Fruit fly (Drosophila melanogaster): ENCODE measurements around the gene CG7208.

Gene CG7208

dm6 chr3R:18168398-18168797 is 17.1 kb downstream of the CG7208 start (continued):
- peak; percentile 22; the same call in 1 of the 2 replicates for TF ChIP-seq Scr (GFP tag; IDR thresholded peaks at IDR 0.05; ENCODE audit: partially characterized antibody)
- peak; percentile 29 for TF ChIP-seq unpg (GFP tag; optimal IDR thresholded peaks at IDR 0.05)
- TF ChIP-seq CG7786 (GFP tag; optimal IDR thresholded peaks at IDR 0.05) = peak; percentile 43
- TF ChIP-seq CG42726 (GFP tag; IDR thresholded peaks at IDR 0.05; ENCODE audit: partially characterized antibody) = no peak
- TF ChIP-seq Bdp1 (GFP tag; optimal IDR thresholded peaks at IDR 0.05) = no peak
- TF ChIP-seq chn (GFP tag; optimal IDR thresholded peaks at IDR 0.05) = peak; percentile 19
- TF ChIP-seq knrl (GFP tag; IDR thresholded peaks at IDR 0.05; ENCODE audit: partially characterized antibody) = no peak
- 0 out of 2 replicates have a peak, but pooled peaks have one; percentile 21 for TF ChIP-seq Ptx1 (GFP tag; IDR thresholded peaks at IDR 0.05)
- peak; percentile 55 for TF ChIP-seq B-H2 (GFP tag; optimal IDR thresholded peaks at IDR 0.05)
- peak; percentile 45 for TF ChIP-seq NfI (GFP tag; optimal IDR thresholded peaks at IDR 0.05)
- peak; percentile 38 for TF ChIP-seq CG12155 (GFP tag; optimal IDR thresholded peaks at IDR 0.05)
- TF ChIP-seq CoRest (tag; optimal IDR thresholded peaks at IDR 0.05) = peak; percentile 39
- no peak for TF ChIP-seq CG12942 (GFP tag; optimal IDR thresholded peaks at IDR 0.05)
- TF ChIP-seq CG17328 (GFP tag; IDR thresholded peaks at IDR 0.05) = no peak
- no peak for TF ChIP-seq Gsc (GFP tag; IDR thresholded peaks at IDR 0.05)
- TF ChIP-seq Dad (GFP tag; optimal IDR thresholded peaks at IDR 0.05) = no peak
- peak; percentile 22 for TF ChIP-seq CG30403 (GFP tag; optimal IDR thresholded peaks at IDR 0.05)
- TF ChIP-seq lmd (GFP tag; IDR thresholded peaks at IDR 0.05) = peak; percentile 16; the same call in 1 of the 2 replicates
- TF ChIP-seq disco-r (GFP tag; optimal IDR thresholded peaks at IDR 0.05) = no peak
- no peak for TF ChIP-seq cato (GFP tag; optimal IDR thresholded peaks at IDR 0.05; ENCODE audit: borderline replicate concordance)
- peak; percentile 69 for TF ChIP-seq NFAT (GFP tag; IDR thresholded peaks at IDR 0.05)
- TF ChIP-seq fd102C (GFP tag; optimal IDR thresholded peaks at IDR 0.05) = no peak
- TF ChIP-seq CG17385 (GFP tag; optimal IDR thresholded peaks at IDR 0.05) = no peak
- TF ChIP-seq Six4 (GFP tag; optimal IDR thresholded peaks at IDR 0.05) = no peak
- no peak for TF ChIP-seq CG31441 (GFP tag; IDR thresholded peaks at IDR 0.05)
- 0 out of 3 replicates have a peak, but pooled peaks have one; percentile 5 for TF ChIP-seq CG17361 (GFP tag; IDR thresholded peaks at IDR 0.05)
- TF ChIP-seq tin (GFP tag; optimal IDR thresholded peaks at IDR 0.05) = peak; percentile 2
- no peak for TF ChIP-seq dmrt99B (tag; optimal IDR thresholded peaks at IDR 0.05)
- no peak for TF ChIP-seq tio (GFP tag; optimal IDR thresholded peaks at IDR 0.05)
- peak; percentile 14 for TF ChIP-seq Fer2 (tag; optimal IDR thresholded peaks at IDR 0.05)
- peak; percentile 44; the same call in 1 of the 2 replicates for TF ChIP-seq E2f2 (GFP tag; IDR thresholded peaks at IDR 0.05)
- TF ChIP-seq ash1 (GFP tag; optimal IDR thresholded peaks at IDR 0.05) = no peak
- no peak for TF ChIP-seq maf-S (GFP tag; optimal IDR thresholded peaks at IDR 0.05)
- TF ChIP-seq Doc2 (GFP tag; IDR thresholded peaks at IDR 0.05) = no peak
- TF ChIP-seq CG12659 (GFP tag; optimal IDR thresholded peaks at IDR 0.05) = peak; percentile 5
- no peak for TF ChIP-seq CG7745 (tag; optimal IDR thresholded peaks at IDR 0.05)
- peak; percentile 49; the same call in 1 of the 3 replicates for TF ChIP-seq Doc3 (GFP tag; IDR thresholded peaks at IDR 0.05; ENCODE audit: partially characterized antibody)
- no peak for TF ChIP-seq gt (GFP tag; IDR thresholded peaks at IDR 0.05)
- TF ChIP-seq CG13894 (tag; optimal IDR thresholded peaks at IDR 0.05) = peak; percentile 10
- TF ChIP-seq rib (GFP tag; IDR thresholded peaks at IDR 0.05) = 0 out of 2 replicates have a peak, but pooled peaks have one; percentile 9
- TF ChIP-seq CG8478 (optimal IDR thresholded peaks at IDR 0.05) = no peak
- TF ChIP-seq CG34224 (GFP tag; IDR thresholded peaks at IDR 0.05; ENCODE audit: partially characterized antibody) = peak; percentile 43; the same call in 2 of the 3 replicates
- no peak for TF ChIP-seq ac (GFP tag; optimal IDR thresholded peaks at IDR 0.05)
- TF ChIP-seq CG16863 (GFP tag; optimal IDR thresholded peaks at IDR 0.05) = no peak
- peak; percentile 14 for TF ChIP-seq CG13775 (GFP tag; optimal IDR thresholded peaks at IDR 0.05)
- TF ChIP-seq so (GFP tag; IDR thresholded peaks at IDR 0.05) = 0 out of 3 replicates have a peak, but pooled peaks have one; percentile 8
- peak; percentile 21 for TF ChIP-seq mam (GFP tag; optimal IDR thresholded peaks at IDR 0.05)
- no peak for TF ChIP-seq CG16815 (GFP tag; optimal IDR thresholded peaks at IDR 0.05)
- peak in 1 of 2 experiments; percentile 12 for TF ChIP-seq bsh (GFP tag; optimal IDR thresholded peaks at IDR 0.05)
- no peak for TF ChIP-seq nerfin-2 (GFP tag; IDR thresholded peaks at IDR 0.05; ENCODE audit: partially characterized antibody)
